Worm (Caenorhabditis elegans) whole organism, dauer: ENCODE measurements around the gene lst-2.

ENCODE experiments used
- unc-62 ChIP-seq: sonication (generic microtip); optimal IDR thresholded peaks from 2 replicates; lab custom pipeline; 2017; ENCODE audit warnings: missing biosample characterization, missing genetic modification reagents, missing genetic modification characterization

Gene lst-2

ce11 chrX:4388834-4389409 is 5.8 kb upstream of the lst-2 start, which contains the start of gene dpy-23:
Gene dpy-23, plus strand, starts transcription at chrX:4389359.
- no peak for TF ChIP-seq unc-62 (GFP tag; lab: Kevin White, UChicago)

ce11 chrX:4386493-4386892 is 3.3 kb upstream of the lst-2 start:
- TF ChIP-seq unc-62 (GFP tag; lab: Kevin White, UChicago), result no peak

- no peak for TF ChIP-seq unc-62 (GFP tag; lab: Kevin White, UChicago)
Measured at ce11 chrX:4377689-4378088, 5.5 kb downstream of the lst-2 start, which contains the start of gene R160.12. Gene R160.12, minus strand, starts transcription at chrX:4377789.

- no peak for TF ChIP-seq unc-62 (GFP tag; lab: Kevin White, UChicago)
Measured at ce11 chrX:4376801-4377200, 6.4 kb downstream of the lst-2 start, which contains the start of gene R160.2. Gene R160.2, minus strand, starts transcription at chrX:4376901.

- TF ChIP-seq unc-62 (GFP tag; lab: Kevin White, UChicago), result no peak
Measured at ce11 chrX:4373123-4373522, 10.0 kb downstream of the lst-2 start, which contains the start of gene R160.6. Gene R160.6, minus strand, starts transcription at chrX:4373223.

- no peak for TF ChIP-seq unc-62 (GFP tag; lab: Kevin White, UChicago)
Measured at ce11 chrX:4371988-4372387, 11.2 kb downstream of the lst-2 start, which contains the start of gene R160.14. Gene R160.14, minus strand, starts transcription at chrX:4372088.

- TF ChIP-seq unc-62 (GFP tag; lab: Kevin White, UChicago), result no peak
Measured at ce11 chrX:4371413-4371812, 11.8 kb downstream of the lst-2 start, which contains the start of gene R160.13. Gene R160.13, minus strand, starts transcription at chrX:4371513.

- TF ChIP-seq unc-62 (GFP tag; lab: Kevin White, UChicago), result no peak
Measured at ce11 chrX:4370756-4371155, 12.4 kb downstream of the lst-2 start, which contains the start of gene R160.5. Gene R160.5, minus strand, starts transcription at chrX:4370856.

ce11 chrX:4368800-4369199 is 14.4 kb downstream of the lst-2 start, which contains the start of gene R160.4:
Gene R160.4, minus strand, starts transcription at chrX:4368900.
- TF ChIP-seq unc-62 (GFP tag; lab: Kevin White, UChicago), result no peak

ce11 chrX:4367414-4367813 is 15.8 kb downstream of the lst-2 start, which contains the start of gene R160.10:
Gene R160.10, minus strand, starts transcription at chrX:4367514.
- no peak for TF ChIP-seq unc-62 (GFP tag; lab: Kevin White, UChicago)

- no peak for TF ChIP-seq unc-62 (GFP tag; lab: Kevin White, UChicago)
Measured at ce11 chrX:4366231-4366630, 16.9 kb downstream of the lst-2 start, which contains the start of gene R160.3. Gene R160.3, minus strand, starts transcription at chrX:4366331.

ce11 chrX:4364877-4365276 is 18.3 kb downstream of the lst-2 start, which contains the start of gene F14H12.8:
Gene F14H12.8, minus strand, starts transcription at chrX:4364977.
- no peak for TF ChIP-seq unc-62 (GFP tag; lab: Kevin White, UChicago)

- TF ChIP-seq unc-62 (GFP tag; lab: Kevin White, UChicago), result no peak
Measured at ce11 chrX:4363200-4363599, 20.0 kb downstream of the lst-2 start, which contains the start of gene F14H12.17. Gene F14H12.17, minus strand, starts transcription at chrX:4363300.

ce11 chrX:4362522-4362921 is 20.6 kb downstream of the lst-2 start, which contains the start of gene F14H12.7:
Gene F14H12.7, minus strand, starts transcription at chrX:4362622.
- TF ChIP-seq unc-62 (GFP tag; lab: Kevin White, UChicago), result no peak

ce11 chrX:4359030-4359429 is 24.1 kb downstream of the lst-2 start:
- TF ChIP-seq unc-62 (GFP tag; lab: Kevin White, UChicago), result no peak

- no peak for TF ChIP-seq unc-62 (GFP tag; lab: Kevin White, UChicago)
Measured at ce11 chrX:4357467-4357866, 25.7 kb downstream of the lst-2 start, which contains the start of gene F14H12.6. Gene F14H12.6, minus strand, starts transcription at chrX:4357567.

ce11 chrX:4353318-4353717 is 29.8 kb downstream of the lst-2 start, which contains the start of gene col-165:
Gene col-165, plus strand, starts transcription at chrX:4353618.
- TF ChIP-seq unc-62 (GFP tag; lab: Kevin White, UChicago), result no peak
